Worm (Caenorhabditis elegans): ENCODE results near the gene T09F5.10.
"Not testable (repeated sequence)": the region's sequence is repeated elsewhere in the genome, so short reads cannot be mapped to it uniquely, and the experiment has no call there.

T09F5.10 gene

ce11 chrV:15215175-15215574 lies 35.3 kb downstream of the T09F5.10 start, which contains the start of gene sri-26:
sri-26 (plus strand) TSS chrV:15215475.
- TF ChIP-seq unc-62 (GFP tag; optimal IDR thresholded peaks at IDR 0.05), result not testable (repeated sequence)

ce11 chrV:15216705-15217104 lies 36.8 kb downstream of the T09F5.10 start, which contains the start of gene sri-25:
sri-25 (plus strand) TSS chrV:15217005.
- no peak for TF ChIP-seq unc-62 (GFP tag; optimal IDR thresholded peaks at IDR 0.05)

ce11 chrV:15221330-15221729 lies 41.5 kb downstream of the T09F5.10 start, which contains the start of gene irld-25:
irld-25 (plus strand) TSS chrV:15221630.
- no peak for TF ChIP-seq unc-62 (GFP tag; optimal IDR thresholded peaks at IDR 0.05)

ce11 chrV:15223668-15224067 lies 43.8 kb downstream of the T09F5.10 start, which contains the start of gene srw-24:
srw-24 (plus strand) TSS chrV:15223968.
- no peak for TF ChIP-seq unc-62 (GFP tag; optimal IDR thresholded peaks at IDR 0.05)

- TF ChIP-seq unc-62 (GFP tag; optimal IDR thresholded peaks at IDR 0.05), result no peak
Observed at ce11 chrV:15225650-15226049, 45.8 kb downstream of the T09F5.10 start, which contains the start of gene srw-14. srw-14 (plus strand) TSS chrV:15225950.

ce11 chrV:15226206-15226605 lies 46.3 kb downstream of the T09F5.10 start:
- no peak for TF ChIP-seq unc-62 (GFP tag; optimal IDR thresholded peaks at IDR 0.05)

ce11 chrV:15230243-15230642 lies 50.4 kb downstream of the T09F5.10 start, which contains the start of gene srw-15:
srw-15 (plus strand) TSS chrV:15230543.
- no peak for TF ChIP-seq unc-62 (GFP tag; optimal IDR thresholded peaks at IDR 0.05)

All from whole organism, dauer.